Worm (Caenorhabditis elegans) whole organism, young adult: ENCODE results near the gene hrg-7.

Experiments
- B0019.2 ChIP-seq: fragments of 200-800 bp; sonication (Bioruptor generic); conservative IDR thresholded peaks from 2 replicates; pipeline ENCODE4 v1.3.6; 2022; ENCODE audit warnings: missing genetic modification reagents, missing genetic modification characterization, missing compliant biosample characterization
- B0035.1 ChIP-seq: sonication (generic microtip); optimal IDR thresholded peaks from 2 replicates; lab custom pipeline; 2016; ENCODE audit warnings: missing genetic modification characterization, mild to moderate bottlenecking, missing compliant biosample characterization, missing genotype, missing genetic modification reagents
- C06A6.2 ChIP-seq: fragments of 200-800 bp; sonication (Bioruptor generic); conservative IDR thresholded peaks from 2 replicates; pipeline ENCODE4 v1.3.6; 2022; ENCODE audit warnings: missing genetic modification characterization, missing compliant biosample characterization
- F33H1.4 ChIP-seq: fragments of 200-800 bp; sonication (Bioruptor generic); IDR thresholded peaks from 2 replicates; pipeline ENCODE4 v1.3.6; 2022; ENCODE audit warnings: missing genetic modification reagents, missing genetic modification characterization, missing compliant biosample characterization
- F57C9.4 ChIP-seq: sonication (generic microtip); optimal IDR thresholded peaks from 2 replicates; lab custom pipeline; 2017; ENCODE audit warnings: mild to moderate bottlenecking, missing genetic modification characterization, missing compliant biosample characterization
- K11D2.4 ChIP-seq: fragments of 200-800 bp; sonication (Bioruptor generic); IDR thresholded peaks from 2 replicates; pipeline ENCODE4 v1.3.6; 2022; ENCODE audit warnings: missing genetic modification reagents, missing genetic modification characterization, missing compliant biosample characterization
- T07F8.4 ChIP-seq: sonication (generic microtip); optimal IDR thresholded peaks from 2 replicates; lab custom pipeline; 2016; ENCODE audit warnings: mild to moderate bottlenecking, missing genetic modification characterization, moderate library complexity, missing compliant biosample characterization
- Y53F4B.3 ChIP-seq: fragments of 200-800 bp; sonication (Bioruptor generic); IDR thresholded peaks from 2 replicates; pipeline ENCODE4 v1.3.6; 2022; ENCODE audit warnings: missing genetic modification reagents, missing genetic modification characterization, missing compliant biosample characterization
- aptf-2 ChIP-seq: fragments of 200-800 bp; sonication (Bioruptor generic); conservative IDR thresholded peaks from 2 replicates; pipeline ENCODE4 v1.3.6; 2022; ENCODE audit warnings: missing genetic modification reagents, missing genetic modification characterization, missing compliant biosample characterization
- aptf-3 ChIP-seq: fragments of 200-800 bp; sonication (Bioruptor generic); IDR thresholded peaks from 2 replicates; pipeline ENCODE4 v1.3.6; 2022; ENCODE audit warnings: missing genetic modification characterization, missing compliant biosample characterization
- atf-7 ChIP-seq: sonication (generic microtip); optimal IDR thresholded peaks from 2 replicates; lab custom pipeline; 2017; ENCODE audit warnings: mild to moderate bottlenecking, missing genetic modification characterization, missing compliant biosample characterization
- athp-1 ChIP-seq: sonication (generic microtip); optimal IDR thresholded peaks from 2 replicates; lab custom pipeline; 2017; ENCODE audit warnings: mild to moderate bottlenecking, missing genetic modification characterization, missing compliant biosample characterization
- attf-3 ChIP-seq: fragments of 200-800 bp; sonication (Bioruptor generic); conservative IDR thresholded peaks from 2 replicates; pipeline ENCODE4 v1.3.6; 2022; ENCODE audit warnings: missing genetic modification reagents, missing genetic modification characterization, missing compliant biosample characterization
- cebp-1 ChIP-seq, 2 experiments: fragments of 200-800 bp in 1 of 2; sonication (Bioruptor generic) in 1 of 2; sonication (generic microtip) in 1 of 2; IDR thresholded peaks in 1 of 2; optimal IDR thresholded peaks in 1 of 2; 2 replicates each; pipeline versions ENCODE4 v1.3.6 to Lab custom; 2017 to 2022; ENCODE audit warnings: missing compliant biosample characterization in 2 of 2, missing genetic modification characterization in 2 of 2, mild to moderate bottlenecking in 1 of 2, missing genetic modification reagents in 1 of 2, moderate library complexity in 1 of 2
- ceh-40 ChIP-seq: fragments of 200-800 bp; sonication (Bioruptor generic); IDR thresholded peaks from 2 replicates; pipeline ENCODE4 v1.3.6; 2022; ENCODE audit warnings: missing genetic modification characterization, missing compliant biosample characterization
- ceh-58 ChIP-seq: fragments of 200-800 bp; sonication (Bioruptor generic); IDR thresholded peaks from 2 replicates; pipeline ENCODE4 v1.3.6; 2022; ENCODE audit warnings: missing genetic modification characterization, missing compliant biosample characterization
- ceh-79 ChIP-seq: sonication (generic microtip); optimal IDR thresholded peaks from 2 replicates; lab custom pipeline; 2017; ENCODE audit warnings: mild to moderate bottlenecking, missing genetic modification characterization, missing compliant biosample characterization
- dpl-1 ChIP-seq: fragments of 150-350 bp; optimal IDR thresholded peaks from 2 replicates; lab custom pipeline; 2014; ENCODE audit warnings: missing biosample characterization, missing genetic modification reagents, missing genetic modification characterization
- efl-1 ChIP-seq: fragments of 150-350 bp; optimal IDR thresholded peaks from 2 replicates; lab custom pipeline; 2014; ENCODE audit warnings: missing biosample characterization, missing genetic modification reagents, missing genetic modification characterization
- egl-18 ChIP-seq: fragments of 200-800 bp; sonication (Bioruptor generic); IDR thresholded peaks from 2 replicates; pipeline ENCODE4 v1.3.6; 2022; ENCODE audit warnings: missing genetic modification reagents, missing genetic modification characterization, missing compliant biosample characterization
- him-1 ChIP-seq: sonication (generic microtip); optimal IDR thresholded peaks from 2 replicates; lab custom pipeline; 2016; ENCODE audit warnings: missing genotype, missing genetic modification reagents, missing genetic modification characterization, missing compliant biosample characterization
- hlh-12 ChIP-seq: sonication (generic microtip); optimal IDR thresholded peaks from 2 replicates; lab custom pipeline; 2016; ENCODE audit warnings: missing genetic modification characterization, missing compliant biosample characterization
- hlh-26 ChIP-seq: fragments of 200-800 bp; sonication (Bioruptor generic); conservative IDR thresholded peaks from 2 replicates; pipeline ENCODE4 v1.3.6; 2022; ENCODE audit warnings: missing genetic modification reagents, missing genetic modification characterization, missing compliant biosample characterization
- hsf-1 ChIP-seq: fragments of 200-800 bp; sonication (Bioruptor generic); IDR thresholded peaks from 2 replicates; pipeline ENCODE4 v1.3.6; 2022; ENCODE audit warnings: missing genetic modification reagents, missing genetic modification characterization, missing compliant biosample characterization
- let-526 ChIP-seq: fragments of 200-800 bp; sonication (Bioruptor generic); IDR thresholded peaks from 2 replicates; pipeline ENCODE4 v1.3.6; 2022; ENCODE audit warnings: missing genetic modification reagents, missing genetic modification characterization, missing compliant biosample characterization
- lin-35 ChIP-seq, 3 experiments: fragments of 150-350 bp in 2 of 3; sonication (generic microtip) in 1 of 3; optimal IDR thresholded peaks; 2 replicates each; lab custom pipeline; 2014 to 2018; ENCODE audit warnings: missing biosample characterization in 3 of 3, missing genetic modification characterization in 3 of 3, missing genetic modification reagents in 3 of 3
- lin-40 ChIP-seq: sonication (generic microtip); optimal IDR thresholded peaks from 2 replicates; lab custom pipeline; 2016; ENCODE audit warnings: missing genetic modification characterization, mild to moderate bottlenecking, missing compliant biosample characterization, missing genotype, missing genetic modification reagents
- lin-54 ChIP-seq: fragments of 200-800 bp; sonication (Bioruptor generic); optimal IDR thresholded peaks from 2 replicates; lab custom pipeline; 2018; ENCODE audit warnings: mild to moderate bottlenecking, missing genetic modification characterization, missing compliant biosample characterization
- lsl-1 ChIP-seq: fragments of 200-800 bp; sonication (Bioruptor generic); optimal IDR thresholded peaks from 2 replicates; lab custom pipeline; 2018; ENCODE audit warnings: mild to moderate bottlenecking, missing genetic modification characterization, moderate library complexity, missing compliant biosample characterization
- lsy-27 ChIP-seq: sonication (generic microtip); optimal IDR thresholded peaks from 2 replicates; lab custom pipeline; 2017; ENCODE audit warnings: missing genetic modification characterization, mild to moderate bottlenecking, missing compliant biosample characterization, antibody characterized with exemption, missing genotype, borderline replicate concordance; ENCODE audit not compliant: insufficient read depth
- madf-10 ChIP-seq: sonication (generic microtip); optimal IDR thresholded peaks from 2 replicates; lab custom pipeline; 2016; ENCODE audit warnings: mild to moderate bottlenecking, missing genetic modification characterization, missing compliant biosample characterization
- madf-3 ChIP-seq: fragments of 200-800 bp; sonication (Bioruptor generic); IDR thresholded peaks from 2 replicates; pipeline ENCODE4 v1.3.6; 2022; ENCODE audit warnings: missing genetic modification reagents, missing genetic modification characterization, missing compliant biosample characterization
- madf-8 ChIP-seq: fragments of 200-800 bp; sonication (Bioruptor generic); conservative IDR thresholded peaks from 2 replicates; pipeline ENCODE4 v1.3.6; 2022; ENCODE audit warnings: missing genetic modification reagents, missing genetic modification characterization, missing compliant biosample characterization
- mel-28 ChIP-seq: sonication (generic microtip); optimal IDR thresholded peaks from 2 replicates; lab custom pipeline; 2016; ENCODE audit warnings: borderline replicate concordance, mild to moderate bottlenecking, missing genetic modification characterization, missing compliant biosample characterization
- nhr-179 ChIP-seq: sonication (generic microtip); optimal IDR thresholded peaks from 2 replicates; lab custom pipeline; 2016; ENCODE audit warnings: mild to moderate bottlenecking, missing genetic modification characterization, missing compliant biosample characterization
- nhr-90 ChIP-seq: sonication (generic microtip); optimal IDR thresholded peaks from 2 replicates; lab custom pipeline; 2016; ENCODE audit warnings: missing genotype, mild to moderate bottlenecking, missing genetic modification characterization, missing compliant biosample characterization
- pha-4 ChIP-seq: fragments of 150-350 bp; sonication (generic microtip); optimal IDR thresholded peaks from 2 replicates; lab custom pipeline; 2014; ENCODE audit warnings: missing biosample characterization, missing genetic modification reagents, missing genetic modification characterization
- repo-1 ChIP-seq: sonication (generic microtip); optimal IDR thresholded peaks from 2 replicates; lab custom pipeline; 2017; ENCODE audit warnings: mild to moderate bottlenecking, missing genetic modification characterization, missing compliant biosample characterization
- sea-2 ChIP-seq: fragments of 200-800 bp; sonication (Bioruptor generic); IDR thresholded peaks from 2 replicates; pipeline ENCODE4 v1.3.6; 2022; ENCODE audit warnings: missing genetic modification characterization, missing compliant biosample characterization
- snpc-4 ChIP-seq, 5 experiments: fragments of 150-350 bp in 1 of 5; sonication (generic microtip) in 4 of 5; optimal IDR thresholded peaks; 2 replicates each; lab custom pipeline; 2014 to 2018; ENCODE audit warnings: missing genetic modification characterization in 5 of 5, missing biosample characterization in 3 of 5, antibody characterized with exemption in 2 of 5, mild to moderate bottlenecking in 2 of 5, missing compliant biosample characterization in 2 of 5, missing genotype in 2 of 5, moderate library complexity in 2 of 5, missing genetic modification reagents in 1 of 5
- tbp1 ChIP-seq: fragments of 200-800 bp; sonication (Bioruptor generic); optimal IDR thresholded peaks from 2 replicates; lab custom pipeline; 2018; ENCODE audit warnings: mild to moderate bottlenecking, missing genetic modification characterization, missing compliant biosample characterization
- tlf-1 ChIP-seq: fragments of 200-800 bp; sonication (Bioruptor generic); optimal IDR thresholded peaks from 2 replicates; lab custom pipeline; 2018; ENCODE audit warnings: mild to moderate bottlenecking, missing genetic modification characterization, missing compliant biosample characterization
- unc-130 ChIP-seq: sonication (generic microtip); optimal IDR thresholded peaks from 2 replicates; lab custom pipeline; 2016; ENCODE audit warnings: missing genetic modification reagents, missing genetic modification characterization, missing compliant biosample characterization
- unc-62 ChIP-seq: fragments of 150-350 bp; optimal IDR thresholded peaks from 2 replicates; lab custom pipeline; 2014; ENCODE audit warnings: missing biosample characterization, missing genetic modification reagents, missing genetic modification characterization
- ztf-25 ChIP-seq: fragments of 200-800 bp; sonication (Bioruptor generic); IDR thresholded peaks from 2 replicates; pipeline ENCODE4 v1.3.6; 2022; ENCODE audit warnings: missing genetic modification reagents, missing genetic modification characterization, missing compliant biosample characterization
- ztf-26 ChIP-seq: sonication (generic microtip); optimal IDR thresholded peaks from 2 replicates; lab custom pipeline; 2017; ENCODE audit warnings: missing genetic modification characterization, missing compliant biosample characterization
- ztf-28 ChIP-seq: fragments of 200-800 bp; sonication (Bioruptor generic); IDR thresholded peaks from 2 replicates; pipeline ENCODE4 v1.3.6; 2022; ENCODE audit warnings: missing genetic modification reagents, missing genetic modification characterization, missing compliant biosample characterization

The hrg-7 gene

DNA sequence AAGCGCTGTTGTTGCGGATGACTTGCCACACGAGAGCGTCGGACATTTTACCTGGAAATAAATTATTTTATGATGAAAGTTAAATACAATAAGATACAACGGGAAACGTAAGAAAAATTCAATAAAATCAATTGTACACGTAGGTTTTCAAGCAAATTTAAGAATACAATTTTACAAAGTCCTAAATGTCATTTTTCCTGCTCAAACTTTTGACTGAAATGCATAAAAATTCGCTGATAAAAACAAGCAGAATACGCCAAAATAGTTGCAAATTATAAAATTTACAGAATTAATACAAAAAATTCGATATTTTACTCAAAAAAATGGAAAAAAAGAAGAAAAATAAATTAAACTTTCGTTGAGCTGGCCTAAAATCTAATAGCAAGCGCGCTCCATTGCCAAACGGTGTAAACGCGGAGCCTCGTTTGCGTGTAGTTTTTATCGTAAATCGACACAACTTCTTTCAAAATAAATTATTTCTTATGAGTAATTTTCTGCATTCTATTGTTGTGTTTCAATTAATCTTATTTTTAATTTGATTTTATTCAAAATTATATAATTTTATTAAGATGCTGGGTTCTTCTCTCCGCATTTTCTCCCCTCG is 13.7 kb upstream of the hrg-7 start, which contains the start of the genes rpl-28 and mrpl-49 (continued):
- TF ChIP-seq egl-18 (GFP tag; lab: Robert Waterston, UW) (no peak), atf-7 (tag; lab: Kevin White, UChicago) (no peak), F33H1.4 (GFP tag; lab: Robert Waterston, UW) (peak; percentile 46; the same call in 1 of the 2 replicates), ztf-26 (peak; percentile 21), nhr-179 (no peak), attf-3 (GFP tag; lab: Robert Waterston, UW) (peak; percentile 99), ceh-79 (tag; lab: Kevin White, UChicago) (no peak), nhr-90 (tag; lab: Kevin White, UChicago) (no peak), dpl-1 (GFP tag; lab: Kevin White, UChicago) (no peak), lin-40 (tag; lab: Kevin White, UChicago) (peak; percentile 57), F57C9.4 (tag; lab: Kevin White, UChicago) (no peak), athp-1 (tag; lab: Kevin White, UChicago) (no peak), let-526 (GFP tag; lab: Robert Waterston, UW) (no peak), ceh-58 (no peak), cebp-1 (GFP tag; IDR thresholded peaks at IDR 0.05; lab: Robert Waterston, UW) (no peak), cebp-1 (tag; optimal IDR thresholded peaks at IDR 0.05; lab: Kevin White, UChicago) (peak; percentile 68), hsf-1 (GFP tag; lab: Robert Waterston, UW) (no peak), tlf-1 (GFP tag; lab: Kevin White, UChicago) (no peak), him-1 (no peak), madf-3 (no peak), ztf-28 (GFP tag; lab: Robert Waterston, UW) (no peak), sea-2 (GFP tag; lab: Robert Waterston, UW) (no peak), hlh-26 (GFP tag; lab: Robert Waterston, UW) (no peak), lsy-27 (tag; lab: Kevin White, UChicago) (no peak), unc-62 (GFP tag; lab: Kevin White, UChicago) (no peak), mel-28 (tag; lab: Kevin White, UChicago) (no peak), repo-1 (tag; lab: Kevin White, UChicago) (no peak), lsl-1 (GFP tag; lab: Kevin White, UChicago) (peak; percentile 56), B0019.2 (GFP tag; lab: Robert Waterston, UW) (0 out of 2 replicates have a peak, but pooled peaks have one; percentile 25), tbp1 (GFP tag; lab: Kevin White, UChicago) (peak; percentile 58), madf-8 (GFP tag; lab: Robert Waterston, UW) (0 out of 2 replicates have a peak, but pooled peaks have one; percentile 4), T07F8.4 (no peak), unc-130 (GFP tag; lab: Kevin White, UChicago) (no peak), lin-35 (GFP tag; optimal IDR thresholded peaks at IDR 0.05; lab: Kevin White, UChicago) (peak in 1 of 3 experiments; percentile 76), ztf-25 (GFP tag; lab: Robert Waterston, UW) (no peak), snpc-4 (GFP tag; optimal IDR thresholded peaks at IDR 0.05; lab: Kevin White, UChicago) (no peak), snpc-4 (tag; optimal IDR thresholded peaks at IDR 0.05; lab: Kevin White, UChicago) (peak in 3 of 4 experiments; percentile 28 to 81 (median 32)), aptf-2 (GFP tag; lab: Robert Waterston, UW) (no peak), ceh-40 (no peak), K11D2.4 (GFP tag; lab: Robert Waterston, UW) (no peak), lin-54 (GFP tag; lab: Kevin White, UChicago) (peak; percentile 71), efl-1 (GFP tag; lab: Kevin White, UChicago) (peak; percentile 23), hlh-12 (tag; lab: Kevin White, UChicago) (no peak), pha-4 (tag; lab: Kevin White, UChicago) (no peak), madf-10 (tag; lab: Kevin White, UChicago) (no peak), aptf-3 (GFP tag; lab: Robert Waterston, UW) (no peak), C06A6.2 (no peak), Y53F4B.3 (GFP tag; lab: Robert Waterston, UW) (no peak), B0035.1 (tag; lab: Kevin White, UChicago) (no peak)
